Worm (Caenorhabditis elegans) whole organism, early embryonic: ENCODE data around the gene F53C3.3.

Source experiments
- B0310.2 ChIP-seq: sonication (generic microtip); optimal IDR thresholded peaks from 2 replicates; lab custom pipeline; 2016; ENCODE audit warnings: mild to moderate bottlenecking, missing genetic modification characterization, missing compliant biosample characterization
- F13C5.2 ChIP-seq: sonication (generic microtip); optimal IDR thresholded peaks from 2 replicates; lab custom pipeline; 2017; ENCODE audit warnings: mild to moderate bottlenecking, missing genetic modification characterization, inconsistent platforms, missing compliant biosample characterization
- aly-1 ChIP-seq: sonication (generic microtip); optimal IDR thresholded peaks from 2 replicates; lab custom pipeline; 2016; ENCODE audit warnings: missing genetic modification characterization, missing compliant biosample characterization
- ama-1 ChIP-seq: fragments of 150-350 bp; optimal IDR thresholded peaks from 2 replicates; lab custom pipeline; 2014
- ceh-13 ChIP-seq: fragments of 200-800 bp; sonication (Bioruptor generic); optimal IDR thresholded peaks from 2 replicates; lab custom pipeline; 2018; ENCODE audit warnings: mild to moderate bottlenecking, missing genetic modification characterization, missing compliant biosample characterization
- ceh-36 ChIP-seq: sonication (generic microtip); optimal IDR thresholded peaks from 2 replicates; lab custom pipeline; 2016; ENCODE audit warnings: missing genetic modification characterization, inconsistent platforms, missing compliant biosample characterization
- ets-7 ChIP-seq: sonication (generic microtip); optimal IDR thresholded peaks from 2 replicates; lab custom pipeline; 2016; ENCODE audit warnings: missing genotype, missing genetic modification characterization, missing compliant biosample characterization
- flt-1 ChIP-seq: fragments of 200-800 bp; sonication (Bioruptor generic); IDR thresholded peaks from 2 replicates; pipeline ENCODE4 v1.3.6; 2022; ENCODE audit warnings: missing genetic modification characterization, missing compliant biosample characterization
- hmbx-1 ChIP-seq: sonication (generic microtip); optimal IDR thresholded peaks from 2 replicates; lab custom pipeline; 2016; ENCODE audit warnings: mild to moderate bottlenecking, missing genetic modification characterization, missing compliant biosample characterization
- hmg-4 ChIP-seq: fragments of 200-800 bp; sonication (Bioruptor generic); optimal IDR thresholded peaks from 2 replicates; lab custom pipeline; 2018; ENCODE audit warnings: mild to moderate bottlenecking, missing genetic modification characterization, missing compliant biosample characterization
- hnd-1 ChIP-seq: sonication (generic microtip); optimal IDR thresholded peaks from 2 replicates; lab custom pipeline; 2016; ENCODE audit warnings: missing genetic modification characterization, missing compliant biosample characterization
- pes-1 ChIP-seq: fragments of 200-800 bp; sonication (Bioruptor generic); IDR thresholded peaks from 2 replicates; pipeline ENCODE4 v1.3.6; 2022; ENCODE audit warnings: missing genetic modification reagents, missing genetic modification characterization, missing compliant biosample characterization
- scrt-1 ChIP-seq: fragments of 200-800 bp; sonication (Bioruptor generic); IDR thresholded peaks from 2 replicates; pipeline ENCODE4 v1.3.6; 2022; ENCODE audit warnings: missing genetic modification characterization, missing compliant biosample characterization
- sea-1 ChIP-seq: fragments of 200-800 bp; sonication (Bioruptor generic); conservative IDR thresholded peaks from 2 replicates; pipeline ENCODE4 v1.3.6; 2022; ENCODE audit warnings: missing genetic modification characterization, missing compliant biosample characterization
- tbx-11 ChIP-seq: fragments of 200-800 bp; sonication (Bioruptor generic); IDR thresholded peaks from 2 replicates; pipeline ENCODE4 v1.3.6; 2022; ENCODE audit warnings: missing genetic modification characterization, missing compliant biosample characterization
- tbx-37 ChIP-seq: fragments of 200-800 bp; sonication (Bioruptor generic); conservative IDR thresholded peaks from 2 replicates; pipeline ENCODE4 v1.3.6; 2022; ENCODE audit warnings: missing genetic modification reagents, missing genetic modification characterization, missing compliant biosample characterization
- tra-4 ChIP-seq: sonication (generic microtip); optimal IDR thresholded peaks from 2 replicates; lab custom pipeline; 2017; ENCODE audit warnings: missing genetic modification characterization, missing compliant biosample characterization

The F53C3.3 gene

DNA sequence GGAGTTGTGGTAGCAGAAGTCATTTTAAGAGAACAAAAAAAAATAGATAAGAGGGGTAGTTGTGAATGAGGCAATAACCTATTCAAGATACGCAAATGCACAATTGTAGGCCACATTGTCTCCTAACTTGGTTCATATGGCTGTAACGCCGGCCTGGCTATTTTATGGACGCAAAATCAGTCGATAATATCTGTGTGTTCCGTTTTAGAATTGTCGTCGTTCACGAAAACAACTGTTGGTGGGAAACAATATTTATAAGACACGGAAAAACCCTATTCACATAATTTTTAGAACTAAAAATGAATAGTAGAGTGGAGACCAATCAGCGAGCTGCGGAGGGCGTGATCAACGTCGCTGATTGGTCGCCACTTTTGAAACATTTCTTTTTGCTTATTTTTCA, 24.8 kb upstream of the F53C3.3 start, which contains the start of gene sdz-7:
Gene sdz-7, minus strand, starts transcription at position 101 of the 400 bp plus-strand sequence.
- TF ChIP-seq tbx-37 (GFP tag; lab: Robert Waterston, UW) (no peak), flt-1 (GFP tag; lab: Robert Waterston, UW) (no peak), ets-7 (tag; lab: Kevin White, UChicago) (no peak), F13C5.2 (no peak), ceh-13 (GFP tag; lab: Kevin White, UChicago) (no peak), aly-1 (tag; lab: Kevin White, UChicago) (no peak), hmg-4 (no peak), pes-1 (GFP tag; lab: Robert Waterston, UW) (no peak), B0310.2 (tag; lab: Kevin White, UChicago) (no peak), tbx-11 (GFP tag; lab: Robert Waterston, UW) (no peak), hnd-1 (tag; lab: Kevin White, UChicago) (no peak), tra-4 (tag; lab: Kevin White, UChicago) (no peak), scrt-1 (GFP tag; lab: Robert Waterston, UW) (no peak)

DNA sequence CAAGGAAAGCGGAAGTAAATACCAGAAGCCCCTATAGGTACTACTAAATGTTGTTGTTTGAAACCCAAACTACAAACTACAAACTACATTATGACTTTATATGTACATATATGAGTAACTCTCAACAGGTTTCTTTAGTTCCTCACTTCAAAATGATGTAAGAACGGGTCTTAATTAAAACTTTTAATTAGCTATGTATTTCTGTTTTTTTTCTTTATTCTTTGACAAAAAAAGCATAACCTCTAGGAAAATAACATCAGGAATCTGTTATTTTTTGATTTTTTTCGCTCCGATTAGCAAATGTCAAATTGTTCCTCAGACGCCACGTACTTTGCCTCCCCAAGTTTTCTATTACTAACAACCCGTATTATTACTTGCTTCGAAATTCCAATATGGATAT, 24.3 kb upstream of the F53C3.3 start, which contains the start of gene srh-250:
Gene srh-250, plus strand, starts transcription at position 301 of the 400 bp plus-strand sequence.
- no peak for TF ChIP-seq B0310.2 (tag; lab: Kevin White, UChicago)
- TF ChIP-seq ets-7 (tag; lab: Kevin White, UChicago), result no peak
- TF ChIP-seq flt-1 (GFP tag; lab: Robert Waterston, UW), result no peak
- TF ChIP-seq pes-1 (GFP tag; lab: Robert Waterston, UW), result no peak
- no peak for TF ChIP-seq tbx-37 (GFP tag; lab: Robert Waterston, UW)
- no peak for TF ChIP-seq F13C5.2
- no peak for TF ChIP-seq ceh-36 (tag; lab: Kevin White, UChicago)
- no peak for TF ChIP-seq ama-1 (lab: Kevin White, UChicago)
- no peak for TF ChIP-seq scrt-1 (GFP tag; lab: Robert Waterston, UW)
- TF ChIP-seq hmbx-1, result no peak
- TF ChIP-seq aly-1 (tag; lab: Kevin White, UChicago), result no peak
- no peak for TF ChIP-seq hnd-1 (tag; lab: Kevin White, UChicago)
- TF ChIP-seq tbx-11 (GFP tag; lab: Robert Waterston, UW), result no peak
- TF ChIP-seq ceh-13 (GFP tag; lab: Kevin White, UChicago), result no peak
- TF ChIP-seq tra-4 (tag; lab: Kevin White, UChicago), result no peak
- no peak for TF ChIP-seq sea-1 (GFP tag; lab: Robert Waterston, UW)
- TF ChIP-seq hmg-4, result no peak

DNA sequence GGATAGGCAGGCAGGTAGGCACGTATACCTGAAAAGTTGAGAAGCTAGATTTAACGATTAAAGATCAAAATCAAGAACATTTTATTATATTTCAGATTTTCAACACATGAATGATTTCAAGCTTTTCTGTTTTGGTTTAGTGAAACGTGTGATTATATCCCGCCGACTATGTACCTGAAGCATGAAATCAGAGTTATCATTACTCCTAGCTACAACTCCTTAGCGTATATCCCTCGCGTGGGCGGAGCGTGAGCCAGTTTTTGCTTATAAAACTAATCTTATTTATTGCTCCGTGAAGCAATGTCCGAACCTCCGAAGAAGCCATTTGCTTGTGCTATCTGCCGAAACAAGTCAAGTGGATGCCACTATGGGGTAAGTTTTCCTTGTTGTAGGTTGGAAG, 22.7 kb upstream of the F53C3.3 start, which contains the start of gene nhr-166:
Gene nhr-166, plus strand, starts transcription at position 301 of the 400 bp plus-strand sequence.
- no peak for TF ChIP-seq ceh-36 (tag; lab: Kevin White, UChicago)
- TF ChIP-seq ets-7 (tag; lab: Kevin White, UChicago), result no peak
- TF ChIP-seq tbx-11 (GFP tag; lab: Robert Waterston, UW), result no peak
- no peak for TF ChIP-seq scrt-1 (GFP tag; lab: Robert Waterston, UW)
- no peak for TF ChIP-seq ama-1 (lab: Kevin White, UChicago)
- TF ChIP-seq F13C5.2, result no peak
- no peak for TF ChIP-seq aly-1 (tag; lab: Kevin White, UChicago)
- TF ChIP-seq hmbx-1, result no peak
- no peak for TF ChIP-seq ceh-13 (GFP tag; lab: Kevin White, UChicago)
- no peak for TF ChIP-seq B0310.2 (tag; lab: Kevin White, UChicago)
- no peak for TF ChIP-seq sea-1 (GFP tag; lab: Robert Waterston, UW)
- TF ChIP-seq hmg-4, result no peak
- TF ChIP-seq tra-4 (tag; lab: Kevin White, UChicago), result no peak
- no peak for TF ChIP-seq tbx-37 (GFP tag; lab: Robert Waterston, UW)
- TF ChIP-seq flt-1 (GFP tag; lab: Robert Waterston, UW), result no peak

DNA sequence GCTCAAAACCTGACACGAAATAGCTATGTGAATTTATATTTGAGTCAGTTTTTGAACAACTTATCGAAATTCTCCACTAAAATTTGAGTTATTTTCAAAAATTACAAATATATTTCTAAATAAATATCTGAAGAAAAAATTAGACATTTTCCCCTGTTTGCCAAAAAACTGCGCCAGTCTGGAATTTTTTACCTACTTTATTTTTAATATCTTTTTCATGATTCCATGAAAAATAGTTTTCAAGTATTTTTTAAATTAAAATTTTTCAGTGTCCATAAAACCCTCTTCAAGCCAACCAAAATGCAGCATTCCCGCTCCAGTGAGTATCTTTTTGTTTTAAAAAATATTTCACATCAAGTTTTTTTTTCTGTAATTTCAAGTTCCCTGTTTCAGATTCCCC, 11.5 kb upstream of the F53C3.3 start, which contains the start of gene F53C3.8:
Gene F53C3.8, plus strand, starts transcription at position 301 of the 400 bp plus-strand sequence.
- TF ChIP-seq ceh-13 (GFP tag; lab: Kevin White, UChicago) (no peak), hnd-1 (tag; lab: Kevin White, UChicago) (no peak), ama-1 (lab: Kevin White, UChicago) (no peak), ets-7 (tag; lab: Kevin White, UChicago) (no peak), tbx-11 (GFP tag; lab: Robert Waterston, UW) (no peak), F13C5.2 (no peak), B0310.2 (tag; lab: Kevin White, UChicago) (no peak), scrt-1 (GFP tag; lab: Robert Waterston, UW) (no peak)

DNA sequence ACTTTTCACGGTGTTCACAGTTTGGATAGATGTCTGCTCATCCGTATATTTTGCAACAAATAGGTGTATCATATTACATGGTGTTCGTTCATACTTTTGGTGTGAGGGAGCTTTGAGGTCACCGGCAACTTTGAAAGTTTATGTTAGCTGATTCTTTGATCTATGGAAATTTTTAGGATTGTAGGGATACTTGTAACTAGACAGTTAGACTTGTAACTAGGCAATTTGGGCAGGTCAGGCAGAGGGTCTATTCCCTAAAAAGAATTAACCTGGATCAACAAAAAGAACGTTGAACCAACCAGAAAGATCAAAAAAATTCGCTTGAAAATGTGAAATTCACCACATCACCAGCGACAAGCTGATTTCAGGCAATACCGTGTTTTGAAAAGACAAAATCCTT, 8.7 kb upstream of the F53C3.3 start:
- TF ChIP-seq F13C5.2 (no peak), ceh-13 (GFP tag; lab: Kevin White, UChicago) (no peak), flt-1 (GFP tag; lab: Robert Waterston, UW) (no peak), pes-1 (GFP tag; lab: Robert Waterston, UW) (no peak), aly-1 (tag; lab: Kevin White, UChicago) (no peak), tra-4 (tag; lab: Kevin White, UChicago) (no peak), hnd-1 (tag; lab: Kevin White, UChicago) (no peak), hmg-4 (no peak), B0310.2 (tag; lab: Kevin White, UChicago) (no peak), sea-1 (GFP tag; lab: Robert Waterston, UW) (no peak)

DNA sequence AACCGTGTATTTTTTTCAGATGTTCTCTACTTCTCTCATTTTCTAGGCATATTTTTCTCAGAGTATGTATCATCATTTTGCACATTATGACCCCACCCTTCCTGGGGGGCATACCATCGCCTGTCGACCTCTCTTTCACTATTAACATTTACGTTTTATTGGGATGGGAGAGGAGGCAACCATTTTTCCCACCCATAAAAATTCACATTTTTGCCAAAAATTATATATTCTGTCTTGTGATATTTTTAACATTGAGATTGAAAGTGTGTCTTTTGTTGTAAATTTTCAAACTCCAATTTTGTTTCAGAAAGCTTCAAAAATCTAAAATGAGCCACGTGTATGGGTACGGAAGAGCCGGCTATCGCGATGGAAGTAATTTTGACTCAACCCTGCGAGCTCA, 7.9 kb upstream of the F53C3.3 start, which contains the start of gene F53C3.7:
Gene F53C3.7, plus strand, starts transcription at position 301 of the 400 bp plus-strand sequence.
- TF ChIP-seq ets-7 (tag; lab: Kevin White, UChicago) (no peak), scrt-1 (GFP tag; lab: Robert Waterston, UW) (no peak), flt-1 (GFP tag; lab: Robert Waterston, UW) (no peak), ceh-36 (tag; lab: Kevin White, UChicago) (no peak), F13C5.2 (no peak), ama-1 (lab: Kevin White, UChicago) (no peak), aly-1 (tag; lab: Kevin White, UChicago) (no peak), sea-1 (GFP tag; lab: Robert Waterston, UW) (no peak)

DNA sequence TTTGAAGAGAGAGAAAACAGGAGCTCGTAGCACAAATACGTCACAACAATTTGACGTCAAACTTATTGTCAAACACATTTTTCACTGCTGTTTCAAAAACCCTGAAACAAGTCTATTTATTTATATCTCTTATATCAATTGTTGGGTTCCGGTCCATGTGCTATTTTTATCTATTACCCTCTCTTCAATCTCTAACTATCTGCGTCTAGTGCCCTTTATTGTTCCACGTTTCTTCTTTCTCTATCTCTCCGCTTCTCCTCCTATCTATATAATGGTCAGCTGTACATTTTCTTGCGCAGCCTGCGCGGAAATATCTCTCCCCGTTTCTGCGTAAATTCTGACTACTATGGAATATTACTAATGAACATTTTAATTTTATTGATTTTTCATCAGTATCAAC, 5.7 kb upstream of the F53C3.3 start:
- TF ChIP-seq flt-1 (GFP tag; lab: Robert Waterston, UW) (no peak), ets-7 (tag; lab: Kevin White, UChicago) (no peak), F13C5.2 (peak; percentile 25), hnd-1 (tag; lab: Kevin White, UChicago) (no peak), ceh-13 (GFP tag; lab: Kevin White, UChicago) (no peak)
